Worm (Caenorhabditis elegans) whole organism, L4/young adult: ENCODE data around the gene tmem-24.

ENCODE experiments used
- dao-5 ChIP-seq: sonication (generic microtip); optimal IDR thresholded peaks from 2 replicates; lab custom pipeline; 2016; ENCODE audit warnings: missing genotype, missing genetic modification characterization, moderate library complexity, missing compliant biosample characterization
- him-1 ChIP-seq: sonication (generic microtip); optimal IDR thresholded peaks from 2 replicates; lab custom pipeline; 2016; ENCODE audit warnings: missing genotype, missing genetic modification reagents, missing genetic modification characterization, missing compliant biosample characterization

ce11 chrX:3673584-3674108 lies 28.9 kb upstream of the tmem-24 start, which contains the start of gene ceh-63:
- TF ChIP-seq him-1 (tag; lab: Kevin White, UChicago): no peak
- TF ChIP-seq dao-5 (tag; lab: Kevin White, UChicago): no peak
